Fruit fly (Drosophila melanogaster) whole organism, adult: ENCODE data around the gene B9d1.

Experiments
- CG11617 ChIP-seq: fragments of 200-800 bp; sonication (Bioruptor generic); optimal IDR thresholded peaks from 2 replicates; lab custom pipeline; 2017; ENCODE audit warnings: mild to moderate bottlenecking, missing biosample characterization, missing genetic modification reagents, missing genetic modification characterization
- CG14711 ChIP-seq: fragments of 200-800 bp; sonication (Bioruptor generic); optimal IDR thresholded peaks from 2 replicates; lab custom pipeline; 2018; ENCODE audit warnings: missing biosample characterization, mild to moderate bottlenecking, missing genetic modification characterization, moderate library complexity
- CG1620 ChIP-seq: fragments of 200-800 bp; sonication (Bioruptor generic); optimal IDR thresholded peaks from 2 replicates; lab custom pipeline; 2016; ENCODE audit warnings: missing biosample characterization, missing genetic modification characterization
- CG33017 ChIP-seq: fragments of 200-800 bp; sonication (Bioruptor generic); optimal IDR thresholded peaks from 2 replicates; lab custom pipeline; 2018; ENCODE audit warnings: missing biosample characterization, mild to moderate bottlenecking, missing genetic modification characterization, moderate library complexity
- CG5204 ChIP-seq: fragments of 200-800 bp; sonication (Bioruptor generic); optimal IDR thresholded peaks from 2 replicates; lab custom pipeline; 2016; ENCODE audit warnings: missing biosample characterization, missing genetic modification characterization
- CG7045 ChIP-seq: fragments of 200-800 bp; sonication (Bioruptor generic); optimal IDR thresholded peaks from 2 replicates; lab custom pipeline; 2017; ENCODE audit warnings: missing biosample characterization, mild to moderate bottlenecking, missing genetic modification characterization
- CG7101 ChIP-seq: fragments of 200-800 bp; sonication (Bioruptor generic); optimal IDR thresholded peaks from 2 replicates; lab custom pipeline; 2018; ENCODE audit warnings: missing biosample characterization, mild to moderate bottlenecking, missing genetic modification characterization, moderate library complexity
- Clk ChIP-seq: fragments of 200-800 bp; sonication (Bioruptor generic); optimal IDR thresholded peaks from 2 replicates; lab custom pipeline; 2017; ENCODE audit warnings: missing biosample characterization, missing genetic modification characterization
- Crg-1 ChIP-seq: fragments of 200-800 bp; sonication (Bioruptor generic); optimal IDR thresholded peaks from 2 replicates; lab custom pipeline; 2016; ENCODE audit warnings: missing biosample characterization, missing genetic modification characterization
- Hr96 ChIP-seq: fragments of 200-800 bp; sonication (Bioruptor generic); optimal IDR thresholded peaks from 2 replicates; lab custom pipeline; 2016; ENCODE audit warnings: missing biosample characterization, missing genetic modification characterization
- Mnt ChIP-seq: fragments of 200-800 bp; sonication (Bioruptor generic); optimal IDR thresholded peaks from 2 replicates; lab custom pipeline; 2016; ENCODE audit warnings: missing biosample characterization, mild to moderate bottlenecking, missing genetic modification characterization
- bab1 ChIP-seq: fragments of 200-800 bp; sonication (Bioruptor generic); optimal IDR thresholded peaks from 3 replicates; lab custom pipeline; 2019; ENCODE audit warnings: missing biosample characterization, mild to moderate bottlenecking, missing genetic modification characterization, moderate library complexity
- kay ChIP-seq: fragments of 200-800 bp; sonication (Bioruptor generic); peaks from one replicate; lab custom pipeline; 2016; ENCODE audit warnings: missing biosample characterization, missing genetic modification characterization, borderline replicate concordance
- ovo ChIP-seq: fragments of 200-800 bp; sonication (Bioruptor generic); optimal IDR thresholded peaks from 2 replicates; lab custom pipeline; 2016; ENCODE audit warnings: missing biosample characterization, missing genetic modification characterization
- pad ChIP-seq: fragments of 200-800 bp; sonication (Bioruptor generic); optimal IDR thresholded peaks from 3 replicates; lab custom pipeline; 2017; ENCODE audit warnings: missing biosample characterization, missing genetic modification characterization, mild to moderate bottlenecking, moderate library complexity, missing genetic modification reagents
- tj ChIP-seq: fragments of 200-800 bp; sonication (Bioruptor generic); optimal IDR thresholded peaks from 3 replicates; lab custom pipeline; 2017; ENCODE audit warnings: missing biosample characterization, mild to moderate bottlenecking, missing genetic modification characterization, moderate library complexity
- toe ChIP-seq: fragments of 200-800 bp; sonication (Bioruptor generic); optimal IDR thresholded peaks from 2 replicates; lab custom pipeline; 2016; ENCODE audit warnings: missing biosample characterization, missing genetic modification characterization

B9d1 gene

DNA sequence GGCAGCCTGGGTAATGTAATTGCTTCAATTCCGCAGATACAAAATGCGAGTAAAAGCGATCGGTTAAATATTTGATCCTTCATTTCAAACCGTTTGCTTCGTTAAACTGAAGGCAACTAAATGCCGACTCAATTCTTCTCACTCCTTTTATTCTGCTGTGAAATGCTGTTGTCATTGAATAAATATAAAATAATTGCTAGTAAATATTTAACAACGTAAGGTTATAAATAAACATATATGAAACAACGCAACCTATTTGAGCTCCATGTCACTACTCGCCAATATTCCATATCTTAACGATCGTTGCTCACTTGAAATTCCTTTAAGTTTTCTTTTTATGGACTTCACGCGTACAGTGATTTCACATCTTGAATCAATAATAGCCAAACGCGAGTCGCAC lies 28.1 kb downstream of the B9d1 start, which contains the start of gene CG44013:
CG44013 (minus strand) TSS at position 101 of the 400 bp plus-strand sequence.
- no peak for TF ChIP-seq ovo (GFP tag; lab: Kevin White, UChicago)
- no peak for TF ChIP-seq CG33017 (tag; lab: Kevin White, UChicago)
- no peak for TF ChIP-seq tj (GFP tag; lab: Kevin White, UChicago)
- TF ChIP-seq bab1, result no peak
- no peak for TF ChIP-seq CG14711
- TF ChIP-seq kay (GFP tag; lab: Kevin White, UChicago), result no peak
- no peak for TF ChIP-seq Mnt (GFP tag; lab: Kevin White, UChicago)
- TF ChIP-seq CG11617 (GFP tag; lab: Kevin White, UChicago), result no peak

DNA sequence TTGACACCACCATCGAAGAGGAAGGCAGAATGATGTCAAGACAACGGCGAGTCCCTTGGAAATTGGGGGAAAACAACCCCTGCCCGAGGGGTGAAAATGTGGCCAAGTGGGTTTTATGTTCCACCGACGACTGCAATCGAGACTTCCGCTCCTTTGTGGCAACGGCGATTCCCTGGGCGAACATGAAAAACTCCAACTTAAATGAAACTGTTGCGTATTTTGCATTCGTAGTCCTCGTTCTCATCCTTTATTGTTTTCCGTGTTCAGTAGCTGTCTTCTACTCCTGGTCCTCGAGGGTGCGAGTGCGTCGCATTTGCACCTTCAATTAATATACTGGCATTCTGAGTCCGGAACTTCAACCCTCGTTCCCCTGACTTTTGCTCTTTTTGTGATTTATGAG lies 30.5 kb downstream of the B9d1 start:
- TF ChIP-seq CG5204 (no peak), kay (GFP tag; lab: Kevin White, UChicago) (no peak), toe (GFP tag; lab: Kevin White, UChicago) (no peak), pad (no peak)

DNA sequence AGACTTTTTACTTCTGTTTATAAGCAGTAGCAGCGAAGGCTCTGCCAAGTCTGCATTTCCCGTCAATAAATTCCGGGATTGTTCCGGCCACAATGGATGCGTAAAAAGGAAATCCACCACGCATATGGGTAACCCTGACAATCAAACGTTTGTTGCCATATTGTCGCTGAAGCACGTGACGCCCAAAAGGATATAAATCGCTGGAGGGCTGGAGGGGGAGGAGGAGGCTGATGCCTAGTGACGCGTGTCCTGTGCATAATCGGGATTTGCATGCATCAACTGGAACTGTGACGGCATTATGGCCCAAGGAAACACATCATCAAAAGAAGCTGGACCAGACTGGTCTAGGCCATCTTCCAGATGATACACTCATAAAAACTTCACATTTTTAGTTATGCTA lies 31.5 kb downstream of the B9d1 start:
- TF ChIP-seq kay (GFP tag; lab: Kevin White, UChicago) (no peak), Mnt (GFP tag; lab: Kevin White, UChicago) (no peak), CG1620 (no peak), Hr96 (no peak), ovo (GFP tag; lab: Kevin White, UChicago) (no peak), CG7045 (no peak), Crg-1 (GFP tag; lab: Kevin White, UChicago) (no peak), Clk (GFP tag; lab: Kevin White, UChicago) (no peak), toe (GFP tag; lab: Kevin White, UChicago) (no peak)

DNA sequence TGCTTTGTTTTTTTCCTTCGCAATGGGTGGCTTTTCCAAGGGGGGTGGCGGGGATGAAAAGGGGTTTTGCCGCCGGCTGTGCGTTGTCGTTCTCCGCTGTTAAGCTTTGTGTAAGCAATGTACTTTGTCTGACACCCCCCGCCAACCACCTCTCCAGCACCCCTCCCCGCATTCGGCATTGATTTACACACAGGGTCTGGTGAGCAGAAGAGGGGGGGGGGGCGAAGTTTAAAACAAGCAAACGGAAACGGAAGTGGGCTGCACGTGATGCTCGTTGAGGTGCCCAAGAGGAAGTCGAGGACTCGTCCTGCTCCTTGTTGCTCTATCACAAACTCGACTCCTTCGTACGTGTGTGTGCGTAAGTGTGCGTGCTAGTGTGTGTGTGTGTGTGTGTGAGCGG lies 35.4 kb downstream of the B9d1 start:
- TF ChIP-seq Mnt (GFP tag; lab: Kevin White, UChicago), result no peak
- TF ChIP-seq bab1, result no peak
- no peak for TF ChIP-seq toe (GFP tag; lab: Kevin White, UChicago)
- TF ChIP-seq Clk (GFP tag; lab: Kevin White, UChicago), result no peak
- TF ChIP-seq ovo (GFP tag; lab: Kevin White, UChicago), result no peak
- no peak for TF ChIP-seq tj (GFP tag; lab: Kevin White, UChicago)
- TF ChIP-seq CG7045, result no peak

DNA sequence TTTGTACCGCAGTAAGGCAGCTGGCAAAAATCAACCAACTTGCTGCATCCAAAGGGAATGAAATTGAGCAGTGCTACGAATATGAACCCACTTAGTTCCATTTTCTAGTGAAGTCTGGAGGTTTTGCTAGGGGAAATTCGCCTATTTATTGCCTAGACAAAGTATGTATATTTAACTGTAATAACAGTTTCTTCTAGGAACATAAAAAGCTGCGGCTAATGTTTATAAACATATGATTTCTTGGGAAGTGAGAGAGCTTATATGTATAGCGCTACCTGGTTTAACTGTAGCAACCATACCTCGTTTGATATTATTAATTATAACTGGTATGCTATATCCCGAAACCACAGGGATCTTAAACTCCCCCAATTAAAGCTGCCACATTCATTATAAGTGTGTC lies 49.7 kb downstream of the B9d1 start, which contains the start of gene CG31296:
CG31296 (minus strand) TSS at position 101 of the 400 bp plus-strand sequence.
- TF ChIP-seq CG33017 (tag; lab: Kevin White, UChicago) (no peak), Crg-1 (GFP tag; lab: Kevin White, UChicago) (no peak), kay (GFP tag; lab: Kevin White, UChicago) (no peak), tj (GFP tag; lab: Kevin White, UChicago) (no peak), CG7101 (tag; lab: Kevin White, UChicago) (no peak), Clk (GFP tag; lab: Kevin White, UChicago) (no peak), CG14711 (no peak), CG7045 (no peak)
